Worm (Caenorhabditis elegans): ENCODE results near the gene cyp-31A3.
A peak's percentile ranks its signal among the peaks of the same experiment; 100 is the strongest.

The cyp-31A3 gene

ce11 chrIV:4751814-4752213 is 9.0 kb upstream of the cyp-31A3 start, which contains the start of gene Y17G9B.4:
Gene Y17G9B.4 (plus strand): TSS chrIV:4752119.
- TF ChIP-seq unc-62 (GFP tag; optimal IDR thresholded peaks at IDR 0.05) = no peak
- no peak for TF ChIP-seq nhr-10 (tag; optimal IDR thresholded peaks at IDR 0.05)
- no peak for TF ChIP-seq nhr-12 (tag; optimal IDR thresholded peaks at IDR 0.05)
- no peak for TF ChIP-seq lin-11 (tag; optimal IDR thresholded peaks at IDR 0.05)
- TF ChIP-seq elt-3 (tag; optimal IDR thresholded peaks at IDR 0.05) = no peak
- TF ChIP-seq sma-9 (GFP tag; optimal IDR thresholded peaks at IDR 0.05) = no peak
- TF ChIP-seq sma-9 (tag; optimal IDR thresholded peaks at IDR 0.05) = no peak
- no peak for TF ChIP-seq nhr-21 (tag; optimal IDR thresholded peaks at IDR 0.05)
- TF ChIP-seq fos-1 (tag; optimal IDR thresholded peaks at IDR 0.05) = no peak
- no peak for TF ChIP-seq nhr-25 (tag; optimal IDR thresholded peaks at IDR 0.05)

ce11 chrIV:4755929-4756655 is 4.8 kb upstream of the cyp-31A3 start, which contains the start of the genes fbxb-77 and Y17G9B.11:
Gene fbxb-77 (minus strand): TSS chrIV:4756157.
Gene Y17G9B.11 (plus strand): TSS chrIV:4756605.
- TF ChIP-seq lin-13 (GFP tag; optimal IDR thresholded peaks at IDR 0.05) (no peak), nhr-12 (tag; optimal IDR thresholded peaks at IDR 0.05) (no peak), sem-4 (tag; optimal IDR thresholded peaks at IDR 0.05) (no peak), ama-1 (optimal IDR thresholded peaks at IDR 0.05) (no peak), Y55F3AM.14 (GFP tag; optimal IDR thresholded peaks at IDR 0.05) (no peak), lsy-2 (tag; optimal IDR thresholded peaks at IDR 0.05) (no peak), sma-3 (GFP tag; optimal IDR thresholded peaks at IDR 0.05) (no peak), gmeb-1 (tag; optimal IDR thresholded peaks at IDR 0.05) (no peak), nhr-21 (tag; optimal IDR thresholded peaks at IDR 0.05) (no peak)

ce11 chrIV:4758659-4759058 is 2.2 kb upstream of the cyp-31A3 start, which contains the start of gene Y17G9B.8:
Gene Y17G9B.8 (minus strand): TSS chrIV:4758840.
- TF ChIP-seq aly-2 (tag; optimal IDR thresholded peaks at IDR 0.05) = no peak
- TF ChIP-seq lsy-2 (tag; optimal IDR thresholded peaks at IDR 0.05) = peak in 1 of 2 experiments; percentile 24
- TF ChIP-seq lin-13 (GFP tag; optimal IDR thresholded peaks at IDR 0.05) = no peak
- no peak for TF ChIP-seq nhr-21 (tag; optimal IDR thresholded peaks at IDR 0.05)

- TF ChIP-seq lsy-2 (tag; optimal IDR thresholded peaks at IDR 0.05) = peak in 1 of 2 experiments; percentile 52
Measured at ce11 chrIV:4762990-4763545, 2.2 kb downstream of the cyp-31A3 start.

- TF ChIP-seq nhr-237 (tag; optimal IDR thresholded peaks at IDR 0.05) = no peak
- no peak for TF ChIP-seq egl-27 (tag; optimal IDR thresholded peaks at IDR 0.05)
- no peak for TF ChIP-seq peb-1 (tag; optimal IDR thresholded peaks at IDR 0.05)
- TF ChIP-seq C34F6.9 (tag; optimal IDR thresholded peaks at IDR 0.05) = no peak
- TF ChIP-seq nhr-11 (tag; optimal IDR thresholded peaks at IDR 0.05) = no peak
- no peak for TF ChIP-seq skn-1 (tag; optimal IDR thresholded peaks at IDR 0.05)
- no peak for TF ChIP-seq nhr-23 (tag; optimal IDR thresholded peaks at IDR 0.05)
- no peak for TF ChIP-seq ama-1 (optimal IDR thresholded peaks at IDR 0.05)
- TF ChIP-seq aly-2 (tag; optimal IDR thresholded peaks at IDR 0.05) = no peak
- no peak for TF ChIP-seq ceh-16 (tag; optimal IDR thresholded peaks at IDR 0.05)
- no peak for TF ChIP-seq nhr-10 (tag; optimal IDR thresholded peaks at IDR 0.05)
- no peak for TF ChIP-seq ztf-11 (tag; optimal IDR thresholded peaks at IDR 0.05)
- TF ChIP-seq nhr-25 (tag; optimal IDR thresholded peaks at IDR 0.05) = no peak
- no peak for TF ChIP-seq nhr-77 (tag; optimal IDR thresholded peaks at IDR 0.05)
Measured at ce11 chrIV:4763844-4764243, 3.0 kb downstream of the cyp-31A3 start, which contains the start of gene Y17G9B.2. Gene Y17G9B.2 (plus strand): TSS chrIV:4764144.

ce11 chrIV:4764422-4764821 is 3.6 kb downstream of the cyp-31A3 start, which contains the start of gene npp-26:
Gene npp-26 (plus strand): TSS chrIV:4764722.
- TF ChIP-seq nhr-237 (tag; optimal IDR thresholded peaks at IDR 0.05) = no peak
- no peak for TF ChIP-seq skn-1 (tag; optimal IDR thresholded peaks at IDR 0.05)
- no peak for TF ChIP-seq Y55F3AM.14 (GFP tag; optimal IDR thresholded peaks at IDR 0.05)
- TF ChIP-seq ceh-82 (tag; optimal IDR thresholded peaks at IDR 0.05) = no peak
- TF ChIP-seq fos-1 (tag; optimal IDR thresholded peaks at IDR 0.05) = no peak
